Worm (Caenorhabditis elegans) whole organism, L4 larva: Measurements from ENCODE around the gene dcn-1.

Source experiments
- F26F4.8 ChIP-seq: fragments of 200-800 bp; sonication (Bioruptor generic); conservative IDR thresholded peaks from 2 replicates; pipeline ENCODE4 v1.3.6; 2022; ENCODE audit warnings: missing genetic modification characterization, missing compliant biosample characterization
- F37D6.2 ChIP-seq: sonication (generic microtip); optimal IDR thresholded peaks from 2 replicates; lab custom pipeline; 2016; ENCODE audit warnings: mild to moderate bottlenecking, missing genetic modification characterization, missing compliant biosample characterization
- F44E2.7 ChIP-seq: fragments of 200-800 bp; sonication (Bioruptor generic); IDR thresholded peaks from 2 replicates; pipeline ENCODE4 v2.1.2; 2022; ENCODE audit warnings: missing genetic modification characterization, missing compliant biosample characterization
- R02D3.7 ChIP-seq: fragments of 150-350 bp; sonication (generic microtip); optimal IDR thresholded peaks from 3 replicates; lab custom pipeline; 2014; ENCODE audit warnings: missing biosample characterization, missing genetic modification characterization
- Y5F2A.4 ChIP-seq: fragments of 200-800 bp; sonication (Bioruptor generic); optimal IDR thresholded peaks from 2 replicates; lab custom pipeline; 2018; ENCODE audit warnings: mild to moderate bottlenecking, missing genetic modification characterization, missing compliant biosample characterization
- aha-1 ChIP-seq: fragments of 150-350 bp; peaks from one replicate; lab custom pipeline; 2014; ENCODE audit warnings: missing biosample characterization, missing genetic modification characterization
- ama-1 ChIP-seq: fragments of 150-350 bp; optimal IDR thresholded peaks from 2 replicates; lab custom pipeline; 2014; ENCODE audit warnings: inconsistent platforms, mixed read lengths
- attf-4 ChIP-seq: sonication (generic microtip); optimal IDR thresholded peaks from 3 replicates; lab custom pipeline; 2017; ENCODE audit warnings: missing biosample characterization, missing genetic modification characterization
- ceh-28 ChIP-seq: fragments of 150-350 bp; optimal IDR thresholded peaks from 2 replicates; lab custom pipeline; 2014; ENCODE audit warnings: missing biosample characterization, missing genetic modification reagents, missing genetic modification characterization
- ceh-44 ChIP-seq: fragments of 200-800 bp; sonication (Bioruptor generic); IDR thresholded peaks from 2 replicates; pipeline ENCODE4 v1.3.6; 2022; ENCODE audit warnings: missing genetic modification reagents, missing genetic modification characterization, missing compliant biosample characterization
- ces-1 ChIP-seq: fragments of 150-350 bp; sonication (generic microtip); optimal IDR thresholded peaks from 4 replicates; lab custom pipeline; 2014; ENCODE audit warnings: missing biosample characterization, missing genetic modification reagents, missing genetic modification characterization
- cey-2 ChIP-seq: sonication (generic microtip); optimal IDR thresholded peaks from 3 replicates; lab custom pipeline; 2017; ENCODE audit warnings: missing genetic modification characterization, mild to moderate bottlenecking, missing compliant biosample characterization, antibody characterized with exemption, borderline replicate concordance; ENCODE audit not compliant: insufficient read depth
- daf-12 ChIP-seq: fragments of 150-350 bp; optimal IDR thresholded peaks from 2 replicates; lab custom pipeline; 2014; ENCODE audit warnings: missing biosample characterization, missing genetic modification reagents, missing genetic modification characterization
- daf-16 ChIP-seq, 3 experiments: sonication (generic microtip); optimal IDR thresholded peaks; 2 replicates each; lab custom pipeline; 2016 to 2017; ENCODE audit warnings: missing genetic modification characterization in 3 of 3, missing genetic modification reagents in 3 of 3, mild to moderate bottlenecking in 2 of 3, missing compliant biosample characterization in 2 of 3, missing biosample characterization in 1 of 3, moderate library complexity in 1 of 3
- daf-19 ChIP-seq: fragments of 200-800 bp; sonication (Bioruptor generic); conservative IDR thresholded peaks from 2 replicates; pipeline ENCODE4 v1.3.6; 2022; ENCODE audit warnings: missing genetic modification characterization, missing compliant biosample characterization
- dmd-6 ChIP-seq: fragments of 200-800 bp; sonication (Bioruptor generic); IDR thresholded peaks from 2 replicates; pipeline ENCODE4 v1.3.6; 2022; ENCODE audit warnings: missing genetic modification reagents, missing genetic modification characterization, missing compliant biosample characterization
- dmd-9 ChIP-seq: fragments of 200-800 bp; sonication (Bioruptor generic); IDR thresholded peaks from 2 replicates; pipeline ENCODE4 v1.3.6; 2022; ENCODE audit warnings: missing genetic modification reagents, missing genetic modification characterization, missing compliant biosample characterization
- dpl-1 ChIP-seq: fragments of 150-350 bp; optimal IDR thresholded peaks from 2 replicates; lab custom pipeline; 2014; ENCODE audit warnings: missing biosample characterization, missing genetic modification reagents, missing genetic modification characterization
- dve-1 ChIP-seq: sonication (generic microtip); optimal IDR thresholded peaks from 2 replicates; lab custom pipeline; 2017; ENCODE audit warnings: antibody characterized with exemption, mild to moderate bottlenecking, missing genetic modification characterization, missing compliant biosample characterization; ENCODE audit not compliant: insufficient read depth
- egl-43 ChIP-seq: fragments of 200-800 bp; sonication (Bioruptor generic); IDR thresholded peaks from 2 replicates; pipeline ENCODE4 v1.3.6; 2022; ENCODE audit warnings: missing genetic modification reagents, missing genetic modification characterization, missing compliant biosample characterization
- fos-1 ChIP-seq: fragments of 150-350 bp; optimal IDR thresholded peaks from 2 replicates; lab custom pipeline; 2014; ENCODE audit warnings: missing biosample characterization, missing genetic modification characterization
- gei-8 ChIP-seq: fragments of 200-800 bp; sonication (Bioruptor generic); optimal IDR thresholded peaks from 2 replicates; lab custom pipeline; 2018; ENCODE audit warnings: mild to moderate bottlenecking, missing genetic modification characterization, missing compliant biosample characterization
- hmg-1.1 ChIP-seq: fragments of 200-800 bp; sonication (Bioruptor generic); IDR thresholded peaks from 2 replicates; pipeline ENCODE4 v1.3.6; 2022; ENCODE audit warnings: missing genetic modification reagents, missing genetic modification characterization, missing compliant biosample characterization
- jun-1 ChIP-seq: fragments of 150-350 bp; optimal IDR thresholded peaks from 2 replicates; lab custom pipeline; 2014; ENCODE audit warnings: missing biosample characterization, missing genetic modification reagents, missing genetic modification characterization
- lim-7 ChIP-seq: fragments of 200-800 bp; sonication (Bioruptor generic); IDR thresholded peaks from 2 replicates; pipeline ENCODE4 v1.3.6; 2022; ENCODE audit warnings: missing genetic modification characterization, missing compliant biosample characterization
- lin-1 ChIP-seq: fragments of 200-800 bp; sonication (Bioruptor generic); IDR thresholded peaks from 2 replicates; pipeline ENCODE4 v1.3.6; 2022; ENCODE audit warnings: missing genetic modification reagents, missing genetic modification characterization, missing compliant biosample characterization
- lin-13 ChIP-seq: fragments of 150-350 bp; optimal IDR thresholded peaks from 2 replicates; lab custom pipeline; 2014; ENCODE audit warnings: missing biosample characterization, missing genetic modification reagents, missing genetic modification characterization
- lin-15B ChIP-seq: fragments of 150-350 bp; sonication (generic microtip); optimal IDR thresholded peaks from 3 replicates; lab custom pipeline; 2014; ENCODE audit warnings: missing biosample characterization, missing genetic modification characterization
- lin-38 ChIP-seq: fragments of 200-800 bp; sonication (Bioruptor generic); IDR thresholded peaks from 2 replicates; pipeline ENCODE4 v1.3.6; 2022; ENCODE audit warnings: missing genetic modification reagents, missing genetic modification characterization, missing compliant biosample characterization
- lin-39 ChIP-seq: fragments of 150-350 bp; optimal IDR thresholded peaks from 2 replicates; lab custom pipeline; 2014; ENCODE audit warnings: missing biosample characterization, missing genetic modification reagents, missing genetic modification characterization
- madf-5 ChIP-seq, 2 experiments: fragments of 200-800 bp; sonication (Bioruptor generic); IDR thresholded peaks; 2 replicates each; pipeline ENCODE4 v1.3.6; 2022; ENCODE audit warnings: missing compliant biosample characterization in 2 of 2, missing genetic modification characterization in 2 of 2
- mep-1 ChIP-seq: fragments of 150-350 bp; sonication (generic microtip); optimal IDR thresholded peaks from 3 replicates; lab custom pipeline; 2014; ENCODE audit warnings: missing biosample characterization, missing genetic modification characterization
- mes-2 ChIP-seq: sonication (generic microtip); optimal IDR thresholded peaks from 2 replicates; lab custom pipeline; 2016; ENCODE audit warnings: missing genotype, mild to moderate bottlenecking, missing genetic modification characterization, missing compliant biosample characterization; ENCODE audit not compliant: poor library complexity, severe bottlenecking
- nhr-10 ChIP-seq: fragments of 150-350 bp; optimal IDR thresholded peaks from 2 replicates; lab custom pipeline; 2014; ENCODE audit warnings: missing biosample characterization, missing genetic modification characterization
- nhr-102 ChIP-seq: sonication (generic microtip); optimal IDR thresholded peaks from 2 replicates; lab custom pipeline; 2016; ENCODE audit warnings: mild to moderate bottlenecking, missing genetic modification characterization, moderate library complexity, missing compliant biosample characterization
- nhr-11 ChIP-seq: fragments of 150-350 bp; optimal IDR thresholded peaks from 2 replicates; lab custom pipeline; 2014; ENCODE audit warnings: missing biosample characterization, missing genetic modification characterization
- nhr-111 ChIP-seq: fragments of 200-800 bp; sonication (Bioruptor generic); optimal IDR thresholded peaks from 2 replicates; lab custom pipeline; 2018; ENCODE audit warnings: mild to moderate bottlenecking, missing genetic modification characterization, missing compliant biosample characterization
- nhr-25 ChIP-seq: sonication (generic microtip); optimal IDR thresholded peaks from 2 replicates; lab custom pipeline; 2017; ENCODE audit warnings: missing genetic modification characterization, mild to moderate bottlenecking, missing compliant biosample characterization, antibody characterized with exemption, moderate library complexity, borderline replicate concordance; ENCODE audit not compliant: insufficient read depth
- nhr-42 ChIP-seq: fragments of 200-800 bp; sonication (Bioruptor generic); IDR thresholded peaks from 2 replicates; pipeline ENCODE4 v1.3.6; 2022; ENCODE audit warnings: missing genetic modification characterization, missing compliant biosample characterization
- nhr-48 ChIP-seq: sonication (generic microtip); optimal IDR thresholded peaks from 2 replicates; lab custom pipeline; 2016; ENCODE audit warnings: mild to moderate bottlenecking, missing genetic modification characterization, missing compliant biosample characterization
- nhr-6 ChIP-seq: fragments of 150-350 bp; optimal IDR thresholded peaks from 2 replicates; lab custom pipeline; 2014; ENCODE audit warnings: missing biosample characterization, missing genetic modification characterization
- nhr-76 ChIP-seq: fragments of 150-350 bp; optimal IDR thresholded peaks from 2 replicates; lab custom pipeline; 2014; ENCODE audit warnings: missing biosample characterization, missing genetic modification characterization
- saeg-2 ChIP-seq: fragments of 200-800 bp; sonication (Bioruptor generic); IDR thresholded peaks from 2 replicates; pipeline ENCODE4 v1.3.6; 2022; ENCODE audit warnings: missing genetic modification reagents, missing genetic modification characterization, missing compliant biosample characterization
- snpc-1.2 ChIP-seq: fragments of 200-800 bp; sonication (Bioruptor generic); IDR thresholded peaks from 2 replicates; pipeline ENCODE4 v1.3.6; 2022; ENCODE audit warnings: missing genetic modification reagents, missing genetic modification characterization, missing compliant biosample characterization
- tag-97 ChIP-seq: fragments of 200-800 bp; sonication (Bioruptor generic); IDR thresholded peaks from 2 replicates; pipeline ENCODE4 v1.3.6; 2022; ENCODE audit warnings: missing genetic modification characterization, missing compliant biosample characterization
- unc-130 ChIP-seq: sonication (generic microtip); optimal IDR thresholded peaks from 2 replicates; lab custom pipeline; 2016; ENCODE audit warnings: missing genetic modification reagents, missing genetic modification characterization, missing compliant biosample characterization
- zag-1 ChIP-seq: fragments of 150-350 bp; optimal IDR thresholded peaks from 2 replicates; lab custom pipeline; 2014; ENCODE audit warnings: missing biosample characterization, missing genetic modification characterization
- zfp-2 ChIP-seq: sonication (generic microtip); optimal IDR thresholded peaks from 2 replicates; lab custom pipeline; 2016; ENCODE audit warnings: mild to moderate bottlenecking, missing genetic modification characterization, missing compliant biosample characterization
- zfp-3 ChIP-seq: fragments of 200-800 bp; sonication (Bioruptor generic); conservative IDR thresholded peaks from 2 replicates; pipeline ENCODE4 v1.3.6; 2022; ENCODE audit warnings: missing genetic modification reagents, missing genetic modification characterization, missing compliant biosample characterization

Gene dcn-1

ce11 chrIII:4313061-4313962, at the start of gene dcn-1, which contains the start of gene evl-14:
dcn-1 (plus strand) TSS chrIII:4313912.
evl-14 (minus strand) TSS chrIII:4313128.
- no peak for TF ChIP-seq zfp-3 (GFP tag; lab: Robert Waterston, UW)
- no peak for TF ChIP-seq nhr-25 (tag; lab: Kevin White, UChicago)
- no peak for TF ChIP-seq zfp-2
- no peak for TF ChIP-seq nhr-42 (GFP tag; lab: Robert Waterston, UW)
- peak; percentile 92 for TF ChIP-seq dve-1 (tag; lab: Kevin White, UChicago)
- no peak for TF ChIP-seq nhr-76 (tag; lab: Kevin White, UChicago)
- TF ChIP-seq ceh-44 (GFP tag; lab: Robert Waterston, UW): no peak
- peak; percentile 39 for TF ChIP-seq nhr-6 (tag; lab: Kevin White, UChicago)
- TF ChIP-seq daf-12 (tag; lab: Kevin White, UChicago): no peak
- no peak for TF ChIP-seq cey-2 (tag; lab: Kevin White, UChicago)
- TF ChIP-seq dmd-9 (GFP tag; lab: Robert Waterston, UW): no peak
- TF ChIP-seq aha-1 (tag; lab: Kevin White, UChicago): peak; percentile 73
- peak; percentile 46 for TF ChIP-seq unc-130 (GFP tag; lab: Kevin White, UChicago)
- no peak for TF ChIP-seq F44E2.7 (GFP tag; lab: Robert Waterston, UW)
- TF ChIP-seq mes-2 (tag; lab: Kevin White, UChicago): no peak
- TF ChIP-seq R02D3.7 (tag; lab: Kevin White, UChicago): no peak
- no peak for TF ChIP-seq hmg-1.1 (GFP tag; lab: Robert Waterston, UW)
- TF ChIP-seq nhr-10 (tag; lab: Kevin White, UChicago): no peak
- TF ChIP-seq lin-39: no peak
- no peak for TF ChIP-seq tag-97 (GFP tag; lab: Robert Waterston, UW)
- no peak for TF ChIP-seq nhr-102 (tag; lab: Kevin White, UChicago)
- no peak for TF ChIP-seq madf-5 (GFP tag; IDR thresholded peaks at IDR 0.05; lab: Robert Waterston, UW)
- peak; percentile 59; the same call in 1 of the 2 replicates for TF ChIP-seq dmd-6
- TF ChIP-seq snpc-1.2 (GFP tag; lab: Robert Waterston, UW): no peak
- no peak for TF ChIP-seq gei-8 (GFP tag; lab: Kevin White, UChicago)
- no peak for TF ChIP-seq zag-1 (tag; lab: Kevin White, UChicago)
- peak; percentile 3 for TF ChIP-seq ceh-28 (tag; lab: Kevin White, UChicago)
- peak; percentile 44 for TF ChIP-seq nhr-11 (tag; lab: Kevin White, UChicago)
- TF ChIP-seq nhr-48: no peak
- no peak for TF ChIP-seq Y5F2A.4 (GFP tag; lab: Kevin White, UChicago)
- no peak for TF ChIP-seq lin-1
- TF ChIP-seq saeg-2: no peak
- no peak for TF ChIP-seq fos-1 (tag; lab: Kevin White, UChicago)
- no peak for TF ChIP-seq nhr-111
- TF ChIP-seq lin-15B (tag; lab: Kevin White, UChicago): no peak
- TF ChIP-seq daf-16 (GFP tag; optimal IDR thresholded peaks at IDR 0.05; lab: Kevin White, UChicago): no peak
- peak; percentile 71 for TF ChIP-seq daf-16 (tag; optimal IDR thresholded peaks at IDR 0.05; lab: Kevin White, UChicago)
- peak; percentile 40 for TF ChIP-seq lin-13 (GFP tag; lab: Kevin White, UChicago)
- TF ChIP-seq egl-43 (GFP tag; lab: Robert Waterston, UW): no peak
- no peak for TF ChIP-seq jun-1 (tag; lab: Kevin White, UChicago)
- TF ChIP-seq dpl-1 (GFP tag; lab: Kevin White, UChicago): peak; percentile 75
- no peak for TF ChIP-seq F37D6.2 (tag; lab: Kevin White, UChicago)
- no peak for TF ChIP-seq ama-1 (lab: Kevin White, UChicago)
- peak; percentile 79 for TF ChIP-seq mep-1 (tag; lab: Kevin White, UChicago)
- no peak for TF ChIP-seq ces-1 (GFP tag; lab: Kevin White, UChicago)
- TF ChIP-seq lin-38: peak; percentile 50
- TF ChIP-seq lim-7 (GFP tag; lab: Robert Waterston, UW): no peak
- TF ChIP-seq daf-19 (GFP tag; lab: Robert Waterston, UW): no peak
- no peak for TF ChIP-seq attf-4 (tag; lab: Kevin White, UChicago)
- TF ChIP-seq F26F4.8 (GFP tag; lab: Robert Waterston, UW): no peak
